Fruit fly (Drosophila melanogaster) whole organism, embryonic: ENCODE results near the gene CG6693.

Experiments
- Bteb2 ChIP-seq: fragments of 200-800 bp; sonication (Bioruptor generic); optimal IDR thresholded peaks from 2 replicates; lab custom pipeline; 2016; ENCODE audit warnings: missing biosample characterization, missing genetic modification characterization
- CG4707 ChIP-seq: fragments of 200-800 bp; sonication (Bioruptor generic); optimal IDR thresholded peaks from 2 replicates; lab custom pipeline; 2018; ENCODE audit warnings: missing biosample characterization, mild to moderate bottlenecking, missing genetic modification characterization, moderate library complexity
- Chrac-16 ChIP-seq: fragments of 200-800 bp; sonication (Bioruptor generic); optimal IDR thresholded peaks from 3 replicates; lab custom pipeline; 2016; ENCODE audit warnings: missing biosample characterization, missing genetic modification characterization
- HLH54F ChIP-seq: fragments of 200-800 bp; sonication (Bioruptor generic); optimal IDR thresholded peaks from 3 replicates; lab custom pipeline; 2016; ENCODE audit warnings: missing biosample characterization, missing genetic modification characterization
- Lpt ChIP-seq: fragments of >200 bp; optimal IDR thresholded peaks from 2 replicates; lab custom pipeline; 2018; ENCODE audit warnings: missing biosample characterization, missing genetic modification characterization
- lov ChIP-seq, 2 experiments: fragments of 200-800 bp in 1 of 2; fragments of >200 bp in 1 of 2; sonication (Bioruptor generic) in 1 of 2; IDR thresholded peaks in 1 of 2; optimal IDR thresholded peaks in 1 of 2; 2 replicates in 1 of 2; 3 replicates in 1 of 2; pipeline versions ENCODE4 v1.3.6 to Lab custom; 2017 to 2022; ENCODE audit warnings: missing biosample characterization in 1 of 2, missing genetic modification characterization in 1 of 2
- pfk ChIP-seq: fragments of 200-800 bp; sonication (Bioruptor generic); optimal IDR thresholded peaks from 2 replicates; lab custom pipeline; 2018; ENCODE audit warnings: missing biosample characterization, mild to moderate bottlenecking, missing genetic modification characterization, moderate library complexity

DNA sequence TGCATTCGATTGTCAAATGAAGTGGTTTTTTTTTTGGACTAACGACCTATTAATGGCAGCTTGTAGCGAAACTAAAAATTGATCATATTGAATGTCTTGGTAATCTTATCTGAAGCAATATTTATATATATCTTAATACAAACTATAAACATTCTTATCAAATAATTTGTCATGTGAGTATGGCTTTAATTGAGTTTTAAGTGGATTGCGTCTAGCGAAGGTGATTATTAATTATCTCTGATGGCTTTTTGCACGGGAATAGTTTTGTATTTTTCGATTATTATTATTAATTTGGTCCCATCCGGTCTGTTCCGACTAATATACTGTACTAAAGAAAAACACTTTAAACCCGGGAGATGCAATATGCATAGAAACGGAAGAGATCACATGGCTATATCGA lies 25.4 kb upstream of the CG6693 start:
- TF ChIP-seq Chrac-16 (no peak), Lpt (no peak), pfk (no peak), HLH54F (GFP tag; lab: Kevin White, UChicago) (no peak), CG4707 (GFP tag; lab: Kevin White, UChicago) (no peak), lov (optimal IDR thresholded peaks at IDR 0.05; lab: Kevin White, UChicago) (no peak), lov (GFP tag; IDR thresholded peaks at IDR 0.05; lab: Robert Waterston, UW) (no peak), Bteb2 (GFP tag; lab: Kevin White, UChicago) (no peak)
